Fruit fly (Drosophila melanogaster): Measurements from ENCODE around the gene CG6983.

CG6983 gene

dm6 chr3L:8421361-8421760 is 27.8 kb downstream of the CG6983 start:
- no peak for TF ChIP-seq CrebA (GFP tag; optimal IDR thresholded peaks at IDR 0.05; ENCODE audit: borderline replicate concordance)
- TF ChIP-seq Myc (optimal IDR thresholded peaks at IDR 0.05) = no peak
- TF ChIP-seq Sp1 (GFP tag; optimal IDR thresholded peaks at IDR 0.05) = no peak
- no peak for TF ChIP-seq rgr (GFP tag; optimal IDR thresholded peaks at IDR 0.05)
- no peak for TF ChIP-seq CG9705 (GFP tag; optimal IDR thresholded peaks at IDR 0.05)
- no peak for TF ChIP-seq brk (GFP tag; optimal IDR thresholded peaks at IDR 0.05)

- TF ChIP-seq ey (GFP tag; optimal IDR thresholded peaks at IDR 0.05) (no peak), Sp1 (GFP tag; optimal IDR thresholded peaks at IDR 0.05) (no peak), dmrt93B (GFP tag; optimal IDR thresholded peaks at IDR 0.05) (no peak), N (GFP tag; optimal IDR thresholded peaks at IDR 0.05) (no peak), Dfd (GFP tag; optimal IDR thresholded peaks at IDR 0.05) (no peak), jim (GFP tag; optimal IDR thresholded peaks at IDR 0.05) (no peak), Vsx2 (GFP tag; optimal IDR thresholded peaks at IDR 0.05; ENCODE audit: partially characterized antibody) (no peak), sage (GFP tag; optimal IDR thresholded peaks at IDR 0.05) (no peak), dsf (GFP tag; optimal IDR thresholded peaks at IDR 0.05; ENCODE audit: borderline replicate concordance) (no peak), Hr83 (GFP tag; optimal IDR thresholded peaks at IDR 0.05; ENCODE audit: poor library complexity, severe bottlenecking) (no peak), foxo (GFP tag; optimal IDR thresholded peaks at IDR 0.05) (no peak), fru (GFP tag; optimal IDR thresholded peaks at IDR 0.05) (no peak), Myc (optimal IDR thresholded peaks at IDR 0.05) (no peak), br (GFP tag; optimal IDR thresholded peaks at IDR 0.05) (no peak), HLH106 (tag; optimal IDR thresholded peaks at IDR 0.05) (no peak)
Measured at dm6 chr3L:8419622-8420176, 29.5 kb downstream of the CG6983 start.

- no peak for TF ChIP-seq Mio (GFP tag; optimal IDR thresholded peaks at IDR 0.05)
- no peak for TF ChIP-seq Dif (GFP tag; optimal IDR thresholded peaks at IDR 0.05; ENCODE audit: partially characterized antibody)
- no peak for TF ChIP-seq woc (GFP tag; optimal IDR thresholded peaks at IDR 0.05)
- TF ChIP-seq br (GFP tag; optimal IDR thresholded peaks at IDR 0.05) = peak; percentile 10
- TF ChIP-seq HLH106 (tag; optimal IDR thresholded peaks at IDR 0.05) = no peak
- TF ChIP-seq GATAd (GFP tag; optimal IDR thresholded peaks at IDR 0.05) = no peak
- TF ChIP-seq ey (GFP tag; optimal IDR thresholded peaks at IDR 0.05) = peak; percentile 40
- peak; percentile 33 for TF ChIP-seq fru (GFP tag; optimal IDR thresholded peaks at IDR 0.05)
- no peak for TF ChIP-seq h (GFP tag; optimal IDR thresholded peaks at IDR 0.05)
- TF ChIP-seq usp (GFP tag; optimal IDR thresholded peaks at IDR 0.05) = no peak
- TF ChIP-seq dsf (GFP tag; optimal IDR thresholded peaks at IDR 0.05; ENCODE audit: borderline replicate concordance) = no peak
- no peak for TF ChIP-seq Myc (optimal IDR thresholded peaks at IDR 0.05)
Measured at dm6 chr3L:8418984-8419383, 30.2 kb downstream of the CG6983 start.

dm6 chr3L:8412725-8413124 is 36.5 kb downstream of the CG6983 start, which contains the start of the genes Oseg1 and mtrm:
TSS of gene Oseg1 (minus strand) at chr3L:8412825.
TSS of gene mtrm (plus strand) at chr3L:8413012.
- TF ChIP-seq pan (optimal IDR thresholded peaks at IDR 0.05) = no peak
- no peak for TF ChIP-seq brk (GFP tag; optimal IDR thresholded peaks at IDR 0.05)
- TF ChIP-seq Rel (GFP tag; optimal IDR thresholded peaks at IDR 0.05) = no peak
- TF ChIP-seq Rel (tag; optimal IDR thresholded peaks at IDR 0.05) = no peak
- TF ChIP-seq usp (GFP tag; optimal IDR thresholded peaks at IDR 0.05) = no peak
- no peak for TF ChIP-seq dsf (GFP tag; optimal IDR thresholded peaks at IDR 0.05; ENCODE audit: borderline replicate concordance)
- TF ChIP-seq Hnf4 (GFP tag; optimal IDR thresholded peaks at IDR 0.05) = no peak
- TF ChIP-seq tai (GFP tag; optimal IDR thresholded peaks at IDR 0.05) = no peak
- TF ChIP-seq CG9705 (GFP tag; optimal IDR thresholded peaks at IDR 0.05) = no peak
- no peak for TF ChIP-seq dl (GFP tag; optimal IDR thresholded peaks at IDR 0.05; ENCODE audit: insufficient read depth in 1 of 2, partially characterized antibody in 2 of 2)
- no peak for TF ChIP-seq Dif (GFP tag; optimal IDR thresholded peaks at IDR 0.05; ENCODE audit: partially characterized antibody)
- no peak for TF ChIP-seq GATAd (GFP tag; optimal IDR thresholded peaks at IDR 0.05)
- TF ChIP-seq dmrt93B (GFP tag; optimal IDR thresholded peaks at IDR 0.05) = no peak
- no peak for TF ChIP-seq Dfd (GFP tag; optimal IDR thresholded peaks at IDR 0.05)
- TF ChIP-seq jim (GFP tag; optimal IDR thresholded peaks at IDR 0.05) = no peak
- TF ChIP-seq lola (GFP tag; optimal IDR thresholded peaks at IDR 0.05) = no peak
- no peak for TF ChIP-seq h (GFP tag; optimal IDR thresholded peaks at IDR 0.05)
- no peak for TF ChIP-seq ey (GFP tag; optimal IDR thresholded peaks at IDR 0.05)
